Fruit fly (Drosophila melanogaster): ENCODE results near the gene LManII.

Gene LManII

DNA sequence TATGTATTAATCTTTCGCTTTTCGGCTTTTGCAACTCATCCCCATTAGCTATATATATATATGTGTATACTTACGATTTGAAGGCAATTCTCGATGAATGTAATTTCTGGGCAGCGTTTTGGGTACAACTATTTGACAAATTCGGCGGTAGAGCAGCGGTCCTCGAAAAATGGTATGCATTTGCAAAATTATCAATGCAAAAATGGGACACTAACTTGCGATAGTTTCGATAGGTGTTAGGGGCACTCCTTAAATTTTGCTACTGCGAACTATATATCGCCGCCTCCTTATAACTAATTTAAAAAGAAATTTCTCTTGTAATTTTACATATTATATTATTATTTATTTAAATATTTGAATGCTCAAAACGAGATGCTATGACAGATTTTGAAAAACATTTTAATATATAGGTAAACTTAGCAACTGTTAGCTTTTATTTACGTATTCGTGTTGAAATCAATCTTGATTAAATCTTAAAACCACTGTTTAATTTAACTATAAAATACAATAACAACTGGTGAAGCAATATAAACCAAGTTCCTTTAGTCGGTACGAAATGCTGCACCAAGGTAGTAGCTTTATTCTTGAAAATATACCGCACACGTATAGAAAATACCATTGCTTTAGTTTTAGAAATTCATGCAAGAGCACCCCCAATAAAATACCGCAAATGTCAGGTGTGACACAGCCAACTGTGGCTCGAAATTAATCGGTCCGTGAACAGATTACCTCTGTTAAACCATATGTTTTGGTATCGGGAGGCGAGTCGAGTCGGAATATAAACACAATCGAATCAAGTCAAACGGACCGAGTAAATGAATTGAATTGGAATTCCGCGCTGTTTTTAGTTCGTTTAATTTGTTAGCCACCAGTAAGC is 44.0 kb upstream of the LManII start, which contains the start of the genes CG5355 and Klp31E (continued):
- TF ChIP-seq Hr51 (GFP tag; optimal IDR thresholded peaks at IDR 0.05) = peak in 1 of 2 experiments; percentile 40
- TF ChIP-seq da (GFP tag; optimal IDR thresholded peaks at IDR 0.05) = peak; percentile 41
- peak; percentile 47; the same call in 1 of the 3 replicates for TF ChIP-seq CG14860 (GFP tag; IDR thresholded peaks at IDR 0.05; ENCODE audit: partially characterized antibody)
- TF ChIP-seq CG11723 (GFP tag; optimal IDR thresholded peaks at IDR 0.05) = peak; percentile 49
- peak; percentile 48 for TF ChIP-seq kay (GFP tag; optimal IDR thresholded peaks at IDR 0.05)
- TF ChIP-seq gcm2 (GFP tag; optimal IDR thresholded peaks at IDR 0.05) = peak; percentile 35
- TF ChIP-seq CG6765 (GFP tag; optimal IDR thresholded peaks at IDR 0.05) = peak; percentile 7
- TF ChIP-seq rib (GFP tag; IDR thresholded peaks at IDR 0.05) = peak; percentile 40; the same call in 1 of the 2 replicates
- TF ChIP-seq ato (GFP tag; IDR thresholded peaks at IDR 0.05; ENCODE audit: partially characterized antibody) = peak; percentile 42; the same call in 1 of the 2 replicates
- TF ChIP-seq en (GFP tag; optimal IDR thresholded peaks at IDR 0.05) = peak; percentile 32
- peak; percentile 68; the same call in 1 of the 2 replicates for TF ChIP-seq NFAT (GFP tag; IDR thresholded peaks at IDR 0.05)
- TF ChIP-seq fd96Cb (tag; optimal IDR thresholded peaks at IDR 0.05) = peak; percentile 64
- no peak for TF ChIP-seq abd-A (tag; optimal IDR thresholded peaks at IDR 0.05)
- peak; percentile 83 for TF ChIP-seq phol (tag; optimal IDR thresholded peaks at IDR 0.05)
- peak; percentile 29 for TF ChIP-seq Sry-β (GFP tag; optimal IDR thresholded peaks at IDR 0.05)
- TF ChIP-seq Dip2 (GFP tag; IDR thresholded peaks at IDR 0.05) = no peak
- no peak for TF ChIP-seq ttk (GFP tag; IDR thresholded peaks at IDR 0.05)
- TF ChIP-seq cato (GFP tag; optimal IDR thresholded peaks at IDR 0.05; ENCODE audit: borderline replicate concordance) = peak; percentile 49
- TF ChIP-seq Ets97D (GFP tag; optimal IDR thresholded peaks at IDR 0.05) = peak; percentile 15
- TF ChIP-seq Ravus (GFP tag; IDR thresholded peaks at IDR 0.05) = no peak
- peak; percentile 81 for TF ChIP-seq slbo (GFP tag; IDR thresholded peaks at IDR 0.05)
- TF ChIP-seq dm (GFP tag; optimal IDR thresholded peaks at IDR 0.05) = peak; percentile 18
- no peak for TF ChIP-seq ftz-f1 (GFP tag; optimal IDR thresholded peaks at IDR 0.05)
- TF ChIP-seq Oli (tag; optimal IDR thresholded peaks at IDR 0.05) = peak; percentile 75
- TF ChIP-seq Atf3 (GFP tag; optimal IDR thresholded peaks at IDR 0.05) = peak; percentile 51
- TF ChIP-seq pb (GFP tag; optimal IDR thresholded peaks at IDR 0.05) = peak; percentile 10
- no peak for TF ChIP-seq luna (GFP tag; optimal IDR thresholded peaks at IDR 0.05)
- TF ChIP-seq CG14710 (tag; optimal IDR thresholded peaks at IDR 0.05) = peak; percentile 83

DNA sequence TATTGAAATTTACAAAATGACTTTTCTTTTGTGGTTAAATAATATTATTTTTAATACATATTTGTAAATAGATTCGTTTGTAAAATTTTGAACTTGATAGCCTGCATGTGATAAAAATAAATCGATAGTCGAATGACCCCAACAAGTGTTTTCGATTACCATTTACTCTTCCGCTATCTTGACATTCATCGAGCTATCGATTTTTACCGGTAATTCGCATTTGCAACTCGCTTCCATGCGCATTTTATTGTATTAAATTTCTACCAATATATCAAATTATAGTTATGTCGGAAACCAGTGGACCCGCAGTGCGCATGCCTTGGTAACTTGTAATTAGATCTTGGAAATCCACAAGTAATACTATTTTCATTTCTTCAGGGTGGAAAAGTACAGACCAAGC is 38.5 kb upstream of the LManII start, which contains the start of gene RfC3:
Gene RfC3 (plus strand): TSS at position 210 of the 400 bp plus-strand sequence.
- no peak for TF ChIP-seq gro (GFP tag; optimal IDR thresholded peaks at IDR 0.05)
- TF ChIP-seq abd-A (tag; optimal IDR thresholded peaks at IDR 0.05) = no peak
- TF ChIP-seq HmgZ (tag; optimal IDR thresholded peaks at IDR 0.05) = no peak
- 0 out of 2 replicates have a peak, but pooled peaks have one; percentile 11 for TF ChIP-seq rib (GFP tag; IDR thresholded peaks at IDR 0.05)
- TF ChIP-seq CG10565 (GFP tag; optimal IDR thresholded peaks at IDR 0.05) = no peak
- TF ChIP-seq Bteb2 (GFP tag; optimal IDR thresholded peaks at IDR 0.05) = no peak
- no peak for TF ChIP-seq CG4730 (GFP tag; IDR thresholded peaks at IDR 0.05)
- TF ChIP-seq sr (GFP tag; IDR thresholded peaks at IDR 0.05) = no peak
- no peak for TF ChIP-seq H15 (GFP tag; IDR thresholded peaks at IDR 0.05)
- no peak for TF ChIP-seq CG9727 (GFP tag; optimal IDR thresholded peaks at IDR 0.05)
- no peak for TF ChIP-seq CG14710 (tag; optimal IDR thresholded peaks at IDR 0.05)
- no peak for TF ChIP-seq CG8290 (GFP tag; optimal IDR thresholded peaks at IDR 0.05)
- no peak for TF ChIP-seq CG8290 (tag; optimal IDR thresholded peaks at IDR 0.05)
- TF ChIP-seq gsb (GFP tag; IDR thresholded peaks at IDR 0.05) = no peak
- TF ChIP-seq CG9437 (GFP tag; optimal IDR thresholded peaks at IDR 0.05) = no peak
- no peak for TF ChIP-seq CG13894 (tag; optimal IDR thresholded peaks at IDR 0.05)
- TF ChIP-seq CG43689 (GFP tag; IDR thresholded peaks at IDR 0.05) = no peak
- no peak for TF ChIP-seq pho (GFP tag; optimal IDR thresholded peaks at IDR 0.05)
- TF ChIP-seq CG17829 (tag; optimal IDR thresholded peaks at IDR 0.05) = peak; percentile 2
- no peak for TF ChIP-seq CG32772 (GFP tag; IDR thresholded peaks at IDR 0.05)
- no peak for TF ChIP-seq h (optimal IDR thresholded peaks at IDR 0.05)
- no peak for TF ChIP-seq CG3065 (GFP tag; optimal IDR thresholded peaks at IDR 0.05)
- TF ChIP-seq nau (GFP tag; optimal IDR thresholded peaks at IDR 0.05) = no peak
- no peak for TF ChIP-seq Ravus (GFP tag; IDR thresholded peaks at IDR 0.05)
- peak; percentile 54; the same call in 1 of the 2 replicates for TF ChIP-seq onecut (GFP tag; IDR thresholded peaks at IDR 0.05)
- no peak for TF ChIP-seq CG7928 (GFP tag; optimal IDR thresholded peaks at IDR 0.05)

Measured in whole organism, embryonic.